Fruit fly (Drosophila melanogaster) whole organism, embryonic: ENCODE data around the gene CG11843.

Experiments used
- CG11085 ChIP-seq: fragments of 200-800 bp; sonication (Bioruptor generic); IDR thresholded peaks from 2 replicates; pipeline ENCODE4 v1.3.6; 2022; ENCODE audit warnings: missing biosample characterization, missing genetic modification characterization
- CG18011 ChIP-seq: fragments of 200-800 bp; sonication (Bioruptor generic); optimal IDR thresholded peaks from 2 replicates; lab custom pipeline; 2017; ENCODE audit warnings: missing biosample characterization, missing genetic modification characterization, mild to moderate bottlenecking, moderate library complexity, missing genotype
- CG4617 ChIP-seq: fragments of 200-800 bp; sonication (Bioruptor generic); optimal IDR thresholded peaks from 3 replicates; lab custom pipeline; 2016; ENCODE audit warnings: missing biosample characterization, missing genetic modification characterization, borderline replicate concordance
- CoRest ChIP-seq: fragments of 200-800 bp; sonication (Bioruptor generic); optimal IDR thresholded peaks from 3 replicates; lab custom pipeline; 2018; ENCODE audit warnings: missing biosample characterization, mild to moderate bottlenecking, missing genetic modification characterization, moderate library complexity
- Mrtf ChIP-seq: fragments of 200-800 bp; sonication (Bioruptor generic); IDR thresholded peaks from 3 replicates; pipeline ENCODE4 v1.3.6; 2022; ENCODE audit warnings: missing biosample characterization, missing genetic modification characterization
- fru ChIP-seq: fragments of >200 bp; optimal IDR thresholded peaks from 2 replicates; lab custom pipeline; 2017
- hth ChIP-seq: fragments of >200 bp; optimal IDR thresholded peaks from 2 replicates; lab custom pipeline; 2017; ENCODE audit warnings: inconsistent platforms
- jing ChIP-seq: fragments of 200-800 bp; sonication (Bioruptor generic); optimal IDR thresholded peaks from 2 replicates; lab custom pipeline; 2018; ENCODE audit warnings: missing biosample characterization, mild to moderate bottlenecking, missing genetic modification characterization
- onecut ChIP-seq: fragments of 200-800 bp; sonication (Bioruptor generic); IDR thresholded peaks from 2 replicates; pipeline ENCODE4 v1.3.6; 2022; ENCODE audit warnings: missing biosample characterization, missing genetic modification characterization
- vvl ChIP-seq: fragments of 200-800 bp; sonication (Bioruptor generic); IDR thresholded peaks from 2 replicates; pipeline ENCODE4 v1.3.6; 2022; ENCODE audit warnings: missing biosample characterization, missing genetic modification characterization

DNA sequence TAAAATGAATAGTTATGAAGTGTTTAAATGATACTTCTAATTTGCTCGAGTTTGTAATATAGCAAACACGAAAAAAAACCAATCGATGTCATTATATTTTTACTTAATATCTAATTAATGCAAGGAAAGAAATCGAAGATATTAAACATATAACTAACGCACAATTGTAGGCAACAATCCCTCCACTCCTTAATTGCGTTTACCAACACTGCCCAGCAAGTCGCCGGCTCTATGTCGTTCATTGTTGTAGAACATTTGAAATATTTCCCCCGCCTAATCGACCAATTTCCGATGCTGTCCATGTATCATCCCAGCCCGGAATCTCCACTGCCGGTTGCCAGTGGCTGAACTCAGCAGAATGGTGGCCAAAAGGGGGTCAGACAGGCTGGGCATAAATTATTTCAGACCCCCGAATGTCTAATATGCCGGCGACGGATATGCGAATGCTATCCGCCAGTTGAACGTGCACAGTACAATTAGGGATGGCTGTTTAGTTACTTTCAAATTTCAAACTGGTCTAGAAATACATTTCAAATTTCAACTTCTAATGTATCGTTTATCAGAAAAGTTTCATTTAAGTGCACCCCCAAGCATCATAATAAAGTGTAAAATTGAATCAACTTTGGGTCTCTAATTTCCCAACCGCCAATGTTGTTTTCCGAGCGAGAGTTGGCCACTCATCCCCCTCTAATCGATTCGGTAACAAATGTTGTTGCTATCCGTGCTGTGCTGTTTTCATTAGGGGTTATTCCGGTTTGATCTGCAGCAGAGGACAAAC is 14.5 kb downstream of the CG11843 start:
- TF ChIP-seq CG4617 (GFP tag; lab: Kevin White, UChicago) (no peak), jing (GFP tag; lab: Kevin White, UChicago) (no peak), hth (lab: Kevin White, UChicago) (no peak), onecut (peak; percentile 53), vvl (GFP tag; lab: Robert Waterston, UW) (peak; percentile 52), CG11085 (GFP tag; lab: Robert Waterston, UW) (no peak), CoRest (tag; lab: Kevin White, UChicago) (peak; percentile 40), fru (lab: Kevin White, UChicago) (no peak), Mrtf (no peak), CG18011 (GFP tag; lab: Kevin White, UChicago) (no peak)
